Fruit fly (Drosophila melanogaster): ENCODE data around the gene gzl.

gzl gene

DNA sequence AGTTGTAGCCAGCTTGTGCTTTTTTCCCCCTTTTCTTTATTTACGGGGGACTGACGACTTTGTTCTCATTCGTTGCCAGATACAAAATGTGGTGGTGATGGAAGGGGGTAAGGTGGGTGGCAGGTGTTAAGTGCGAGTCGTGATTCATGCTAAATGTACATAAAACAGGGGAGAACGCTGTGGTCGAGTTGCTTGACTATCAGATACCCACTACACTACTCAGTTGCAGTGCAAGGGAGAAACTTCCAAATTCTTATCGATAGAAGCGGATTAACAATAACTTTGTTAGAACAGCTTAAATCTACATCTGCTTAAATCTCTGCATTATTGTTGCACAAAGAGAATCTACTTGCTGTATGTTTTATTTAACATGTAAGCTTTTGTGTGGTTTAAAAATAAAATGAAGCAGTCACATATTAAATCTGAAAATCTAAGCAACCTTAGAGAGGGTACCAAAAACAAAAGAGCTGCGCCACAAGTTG, 14.9 kb downstream of the gzl start (continued):
- TF ChIP-seq ERR (GFP tag; optimal IDR thresholded peaks at IDR 0.05) (no peak), CG11247 (GFP tag; IDR thresholded peaks at IDR 0.05) (no peak), ap (GFP tag; IDR thresholded peaks at IDR 0.05) (no peak), tap (tag; optimal IDR thresholded peaks at IDR 0.05) (peak; percentile 12), NC2α (GFP tag; optimal IDR thresholded peaks at IDR 0.05) (no peak), odd (GFP tag; optimal IDR thresholded peaks at IDR 0.05) (no peak), zfh2 (GFP tag; optimal IDR thresholded peaks at IDR 0.05) (peak; percentile 47), Dp (GFP tag; optimal IDR thresholded peaks at IDR 0.05) (no peak), Opbp (GFP tag; IDR thresholded peaks at IDR 0.05; ENCODE audit: partially characterized antibody) (0 out of 3 replicates have a peak, but pooled peaks have one; percentile 30), CG2116 (GFP tag; optimal IDR thresholded peaks at IDR 0.05) (no peak), gt (GFP tag; IDR thresholded peaks at IDR 0.05) (no peak), Doc3 (GFP tag; IDR thresholded peaks at IDR 0.05; ENCODE audit: partially characterized antibody) (no peak), amos (GFP tag; IDR thresholded peaks at IDR 0.05; ENCODE audit: partially characterized antibody) (no peak), B-H2 (GFP tag; optimal IDR thresholded peaks at IDR 0.05) (no peak), gce (GFP tag; IDR thresholded peaks at IDR 0.05) (0 out of 3 replicates have a peak, but pooled peaks have one; percentile 14), Antp (GFP tag; optimal IDR thresholded peaks at IDR 0.05) (no peak), fd96Cb (tag; optimal IDR thresholded peaks at IDR 0.05) (peak; percentile 8), wdn (GFP tag; IDR thresholded peaks at IDR 0.05) (no peak), CG12391 (tag; optimal IDR thresholded peaks at IDR 0.05) (peak; percentile 20), ham (GFP tag; IDR thresholded peaks at IDR 0.05) (no peak), CG11695 (GFP tag; IDR thresholded peaks at IDR 0.05) (no peak), wek (GFP tag; optimal IDR thresholded peaks at IDR 0.05) (no peak), CG4707 (GFP tag; optimal IDR thresholded peaks at IDR 0.05) (no peak), abd-A (tag; optimal IDR thresholded peaks at IDR 0.05) (no peak), CoRest (tag; optimal IDR thresholded peaks at IDR 0.05) (peak; percentile 48), CG10366 (GFP tag; IDR thresholded peaks at IDR 0.05) (peak; percentile 32; the same call in 1 of the 2 replicates), CG3163 (GFP tag; optimal IDR thresholded peaks at IDR 0.05) (no peak), sima (GFP tag; optimal IDR thresholded peaks at IDR 0.05) (no peak), CG32767 (GFP tag; IDR thresholded peaks at IDR 0.05) (no peak), sim (GFP tag; IDR thresholded peaks at IDR 0.05) (no peak), stc (GFP tag; IDR thresholded peaks at IDR 0.05) (no peak; the same call in 1 of the 2 replicates), lmd (GFP tag; IDR thresholded peaks at IDR 0.05) (peak; percentile 14; the same call in 1 of the 2 replicates), Oli (tag; optimal IDR thresholded peaks at IDR 0.05) (peak; percentile 4), CG13123 (GFP tag; optimal IDR thresholded peaks at IDR 0.05) (no peak), Myb (GFP tag; optimal IDR thresholded peaks at IDR 0.05) (no peak), rib (GFP tag; IDR thresholded peaks at IDR 0.05) (no peak), crp (GFP tag; optimal IDR thresholded peaks at IDR 0.05) (no peak), CG7745 (tag; optimal IDR thresholded peaks at IDR 0.05) (no peak), CG15073 (GFP tag; optimal IDR thresholded peaks at IDR 0.05) (no peak), D19A (tag; optimal IDR thresholded peaks at IDR 0.05) (peak; percentile 66), eyg (GFP tag; optimal IDR thresholded peaks at IDR 0.05) (no peak), CG5245 (GFP tag; optimal IDR thresholded peaks at IDR 0.05) (no peak), tx (GFP tag; optimal IDR thresholded peaks at IDR 0.05) (no peak), bbx (GFP tag; IDR thresholded peaks at IDR 0.05; ENCODE audit: partially characterized antibody) (0 out of 2 replicates have a peak, but pooled peaks have one; percentile 24), H2.0 (GFP tag; IDR thresholded peaks at IDR 0.05) (no peak), yki (optimal IDR thresholded peaks at IDR 0.05) (no peak), CG4328 (GFP tag; optimal IDR thresholded peaks at IDR 0.05) (no peak), lov (optimal IDR thresholded peaks at IDR 0.05) (no peak), lov (GFP tag; IDR thresholded peaks at IDR 0.05) (no peak), Fer3 (tag; optimal IDR thresholded peaks at IDR 0.05) (peak; percentile 27), CG6689 (GFP tag; IDR thresholded peaks at IDR 0.05) (no peak)
